In the genomic region with DNA sequence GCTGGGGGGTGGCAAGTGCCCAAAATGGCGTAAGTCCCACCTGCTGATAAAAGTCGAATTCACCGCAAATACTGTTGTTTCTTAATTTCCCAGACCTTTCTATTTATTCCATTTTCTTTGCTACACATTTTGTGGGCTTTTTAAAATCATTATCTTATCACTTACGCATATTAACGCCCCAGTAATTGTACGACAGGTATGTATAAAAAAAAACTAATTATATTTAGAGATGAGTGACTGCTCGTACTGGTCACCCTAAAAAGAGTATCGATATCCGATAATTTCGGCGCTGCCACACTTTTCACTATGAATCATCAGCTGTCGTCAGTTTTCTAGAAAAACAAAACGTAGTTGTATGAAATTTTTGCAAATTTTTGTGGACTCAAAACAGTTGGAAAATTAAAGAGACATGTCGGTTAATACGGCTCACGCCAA, we compare ENCODE assay signal across 5 fruit fly cellular contexts.
A peak's percentile ranks its signal among the peaks of the same experiment; 100 is the strongest.
TF ChIP-seq lines count a peak whose summit lies in the region.

A gene (minus strand): TSS at position 251 of the 435 bp plus-strand sequence.
A gene (plus strand): TSS at position 299 of the 435 bp plus-strand sequence.

- TF ChIP-seq CTCF in whole organism, embryonic (GFP tag; optimal IDR thresholded peaks at IDR 0.05; lab: Kevin White, UChicago), result peak; percentile 24

TF ChIP-seq in whole organism, adult, 20 proteins besides CTCF, POLR2A, EP300 and RAD21 (continues in another document):
- no peak for TF ChIP-seq toe (GFP tag; optimal IDR thresholded peaks at IDR 0.05; lab: Kevin White, UChicago)
- peak; percentile 100 for TF ChIP-seq kay (GFP tag; lab: Kevin White, UChicago; ENCODE audit: borderline replicate concordance)
- peak; percentile 17 for TF ChIP-seq CG33017 (tag; optimal IDR thresholded peaks at IDR 0.05; lab: Kevin White, UChicago)
- no peak for TF ChIP-seq CG7045 (GFP tag; optimal IDR thresholded peaks at IDR 0.05; lab: Kevin White, UChicago)
- TF ChIP-seq Crg-1 (GFP tag; optimal IDR thresholded peaks at IDR 0.05; lab: Kevin White, UChicago), result no peak
- no peak for TF ChIP-seq ovo (GFP tag; optimal IDR thresholded peaks at IDR 0.05; lab: Kevin White, UChicago)
- TF ChIP-seq cic (GFP tag; optimal IDR thresholded peaks at IDR 0.05; lab: Kevin White, UChicago), result peak; percentile 87
- no peak for TF ChIP-seq CG1620 (GFP tag; optimal IDR thresholded peaks at IDR 0.05; lab: Kevin White, UChicago)
- TF ChIP-seq CG14711 (tag; optimal IDR thresholded peaks at IDR 0.05; lab: Kevin White, UChicago), result no peak
- peak; percentile 4 for TF ChIP-seq CG12768 (GFP tag; optimal IDR thresholded peaks at IDR 0.05; lab: Kevin White, UChicago)
- no peak for TF ChIP-seq Hr96 (GFP tag; optimal IDR thresholded peaks at IDR 0.05; lab: Kevin White, UChicago)
- TF ChIP-seq CG5204 (GFP tag; optimal IDR thresholded peaks at IDR 0.05; lab: Kevin White, UChicago), result no peak
- TF ChIP-seq CG7101 (tag; optimal IDR thresholded peaks at IDR 0.05; lab: Kevin White, UChicago), result peak; percentile 34
- TF ChIP-seq Mnt (GFP tag; optimal IDR thresholded peaks at IDR 0.05; lab: Kevin White, UChicago), result peak; percentile 30
- peak; percentile 12 for TF ChIP-seq pad (GFP tag; optimal IDR thresholded peaks at IDR 0.05; lab: Kevin White, UChicago)
- peak; percentile 71 for TF ChIP-seq CG11617 (GFP tag; optimal IDR thresholded peaks at IDR 0.05; lab: Kevin White, UChicago)
- TF ChIP-seq tj (GFP tag; optimal IDR thresholded peaks at IDR 0.05; lab: Kevin White, UChicago), result peak; percentile 55

TF ChIP-seq in whole organism, embryonic, 481 proteins besides CTCF, POLR2A, EP300 and RAD21 (continues in another document):
- TF ChIP-seq YL-1 (GFP tag; optimal IDR thresholded peaks at IDR 0.05; lab: Kevin White, UChicago) (peak; percentile 99), vfl (GFP tag; optimal IDR thresholded peaks at IDR 0.05; lab: Kevin White, UChicago) (no peak), btn (GFP tag; optimal IDR thresholded peaks at IDR 0.05; lab: Kevin White, UChicago) (no peak), Vsx1 (GFP tag; optimal IDR thresholded peaks at IDR 0.05; lab: Kevin White, UChicago) (peak; percentile 73), CG13287 (GFP tag; IDR thresholded peaks at IDR 0.05; lab: Robert Waterston, UW; ENCODE audit: partially characterized antibody) (peak; percentile 77), CG6854 (GFP tag; optimal IDR thresholded peaks at IDR 0.05; lab: Kevin White, UChicago) (peak; percentile 47), corto (GFP tag; optimal IDR thresholded peaks at IDR 0.05; lab: Kevin White, UChicago) (no peak), pita (GFP tag; optimal IDR thresholded peaks at IDR 0.05; lab: Kevin White, UChicago) (no peak), Hey (tag; optimal IDR thresholded peaks at IDR 0.05; lab: Kevin White, UChicago) (no peak), BtbVII (GFP tag; optimal IDR thresholded peaks at IDR 0.05; lab: Kevin White, UChicago) (peak; percentile 54), unc-4 (GFP tag; IDR thresholded peaks at IDR 0.05; lab: Robert Waterston, UW; ENCODE audit: partially characterized antibody) (peak; percentile 58), sqz (GFP tag; optimal IDR thresholded peaks at IDR 0.05; lab: Kevin White, UChicago) (peak; percentile 99), Dad (GFP tag; optimal IDR thresholded peaks at IDR 0.05; lab: Kevin White, UChicago) (peak; percentile 7), D19A (tag; optimal IDR thresholded peaks at IDR 0.05; lab: Kevin White, UChicago) (no peak), odd (GFP tag; optimal IDR thresholded peaks at IDR 0.05; lab: Kevin White, UChicago) (peak; percentile 15), toy (GFP tag; IDR thresholded peaks at IDR 0.05; lab: Robert Waterston, UW) (no peak), tap (tag; optimal IDR thresholded peaks at IDR 0.05; lab: Kevin White, UChicago) (no peak)

TF ChIP-seq in whole organism, prepupa, 60 proteins besides CTCF, POLR2A, EP300 and RAD21 (continues in another document):
- TF ChIP-seq CG6792 (GFP tag; optimal IDR thresholded peaks at IDR 0.05; lab: Kevin White, UChicago) (no peak), CG8632 (GFP tag; optimal IDR thresholded peaks at IDR 0.05; lab: Kevin White, UChicago) (peak; percentile 8), Ets21C (GFP tag; optimal IDR thresholded peaks at IDR 0.05; lab: Kevin White, UChicago) (no peak), CG3919 (GFP tag; optimal IDR thresholded peaks at IDR 0.05; lab: Kevin White, UChicago) (no peak), CG3032 (tag; optimal IDR thresholded peaks at IDR 0.05; lab: Kevin White, UChicago) (peak; percentile 29), CG8319 (GFP tag; optimal IDR thresholded peaks at IDR 0.05; lab: Kevin White, UChicago) (no peak), CG1621 (tag; optimal IDR thresholded peaks at IDR 0.05; lab: Kevin White, UChicago) (no peak), Eip93F (GFP tag; optimal IDR thresholded peaks at IDR 0.05; lab: Kevin White, UChicago) (peak; percentile 50), fkh (GFP tag; optimal IDR thresholded peaks at IDR 0.05; lab: Kevin White, UChicago) (no peak), pdm3 (GFP tag; optimal IDR thresholded peaks at IDR 0.05; lab: Kevin White, UChicago) (no peak), Hr39 (GFP tag; optimal IDR thresholded peaks at IDR 0.05; lab: Kevin White, UChicago) (no peak), CG32006 (GFP tag; optimal IDR thresholded peaks at IDR 0.05; lab: Kevin White, UChicago) (no peak), fd59A (GFP tag; optimal IDR thresholded peaks at IDR 0.05; lab: Kevin White, UChicago) (no peak), Sox102F (GFP tag; optimal IDR thresholded peaks at IDR 0.05; lab: Kevin White, UChicago) (no peak), svp (GFP tag; lab: Kevin White, UChicago) (no peak), CG6854 (GFP tag; optimal IDR thresholded peaks at IDR 0.05; lab: Kevin White, UChicago) (peak; percentile 44), Ets96B (tag; optimal IDR thresholded peaks at IDR 0.05; lab: Kevin White, UChicago) (peak; percentile 10), vri (GFP tag; optimal IDR thresholded peaks at IDR 0.05; lab: Kevin White, UChicago) (peak; percentile 82), esn (GFP tag; optimal IDR thresholded peaks at IDR 0.05; lab: Kevin White, UChicago) (peak; percentile 44)

TF ChIP-seq in whole organism, pupa, 21 proteins besides CTCF, POLR2A, EP300 and RAD21:
- TF ChIP-seq Snoo (tag; optimal IDR thresholded peaks at IDR 0.05; lab: Kevin White, UChicago) (peak; percentile 36), Ets98B (GFP tag; IDR thresholded peaks at IDR 0.05; lab: Robert Waterston, UW) (no peak), D1 (tag; optimal IDR thresholded peaks at IDR 0.05; lab: Kevin White, UChicago) (no peak), CG4496 (GFP tag; IDR thresholded peaks at IDR 0.05; lab: Robert Waterston, UW) (peak; percentile 62), CG17806 (tag; optimal IDR thresholded peaks at IDR 0.05; lab: Kevin White, UChicago) (no peak)

TF ChIP-seq in whole organism, wandering third instar larva, 38 proteins besides CTCF, POLR2A, EP300 and RAD21:
- TF ChIP-seq psq (GFP tag; optimal IDR thresholded peaks at IDR 0.05; lab: Kevin White, UChicago) (peak; percentile 90), Sp1 (GFP tag; optimal IDR thresholded peaks at IDR 0.05; lab: Kevin White, UChicago) (no peak), Dfd (GFP tag; optimal IDR thresholded peaks at IDR 0.05; lab: Kevin White, UChicago) (no peak), N (GFP tag; optimal IDR thresholded peaks at IDR 0.05; lab: Kevin White, UChicago) (no peak), Vsx2 (GFP tag; optimal IDR thresholded peaks at IDR 0.05; lab: Kevin White, UChicago; ENCODE audit: partially characterized antibody) (peak; percentile 48), woc (GFP tag; optimal IDR thresholded peaks at IDR 0.05; lab: Kevin White, UChicago) (no peak), CrebA (GFP tag; optimal IDR thresholded peaks at IDR 0.05; lab: Kevin White, UChicago; ENCODE audit: borderline replicate concordance) (peak; percentile 73), sv (GFP tag; optimal IDR thresholded peaks at IDR 0.05; lab: Kevin White, UChicago) (no peak), Rel (GFP tag; optimal IDR thresholded peaks at IDR 0.05; lab: Kevin White, UChicago) (no peak), Rel (tag; optimal IDR thresholded peaks at IDR 0.05; lab: Kevin White, UChicago) (peak; percentile 95), foxo (GFP tag; optimal IDR thresholded peaks at IDR 0.05; lab: Kevin White, UChicago) (peak in 1 of 2 experiments; percentile 36), Jra (GFP tag; optimal IDR thresholded peaks at IDR 0.05; lab: Kevin White, UChicago) (peak; percentile 89), dsf (GFP tag; optimal IDR thresholded peaks at IDR 0.05; lab: Kevin White, UChicago; ENCODE audit: borderline replicate concordance) (peak; percentile 22), brk (GFP tag; optimal IDR thresholded peaks at IDR 0.05; lab: Kevin White, UChicago) (no peak), Dif (GFP tag; optimal IDR thresholded peaks at IDR 0.05; lab: Kevin White, UChicago; ENCODE audit: partially characterized antibody) (no peak), CG32264 (GFP tag; optimal IDR thresholded peaks at IDR 0.05; lab: Kevin White, UChicago) (peak; percentile 3), Hr78 (GFP tag; optimal IDR thresholded peaks at IDR 0.05; lab: Kevin White, UChicago) (no peak), sage (GFP tag; optimal IDR thresholded peaks at IDR 0.05; lab: Kevin White, UChicago) (peak; percentile 57), GATAd (GFP tag; optimal IDR thresholded peaks at IDR 0.05; lab: Kevin White, UChicago) (no peak), CG9705 (GFP tag; optimal IDR thresholded peaks at IDR 0.05; lab: Kevin White, UChicago) (peak; percentile 20), tai (GFP tag; optimal IDR thresholded peaks at IDR 0.05; lab: Kevin White, UChicago) (no peak), Hnf4 (GFP tag; optimal IDR thresholded peaks at IDR 0.05; lab: Kevin White, UChicago) (peak; percentile 64)
